Fruit fly (Drosophila melanogaster): ENCODE results near the gene CG13625.

Gene CG13625

dm6 chr3R:24564191-24564798, 20.7 kb downstream of the CG13625 start (continued):
- TF ChIP-seq Asciz (GFP tag; optimal IDR thresholded peaks at IDR 0.05) (no peak), croc (GFP tag; conservative IDR thresholded peaks at IDR 0.05) (no peak), cad (GFP tag; optimal IDR thresholded peaks at IDR 0.05) (no peak), CG13894 (tag; optimal IDR thresholded peaks at IDR 0.05) (peak; percentile 42), YL-1 (GFP tag; optimal IDR thresholded peaks at IDR 0.05) (no peak), ems (GFP tag; optimal IDR thresholded peaks at IDR 0.05) (no peak), CG13123 (GFP tag; optimal IDR thresholded peaks at IDR 0.05) (no peak), CG8281 (tag; optimal IDR thresholded peaks at IDR 0.05) (no peak), maf-S (GFP tag; optimal IDR thresholded peaks at IDR 0.05) (no peak), CG7372 (GFP tag; IDR thresholded peaks at IDR 0.05) (no peak), CG3995 (GFP tag; optimal IDR thresholded peaks at IDR 0.05) (no peak), CG7839 (tag; optimal IDR thresholded peaks at IDR 0.05) (no peak), jumu (GFP tag; optimal IDR thresholded peaks at IDR 0.05) (no peak), prd (optimal IDR thresholded peaks at IDR 0.05) (no peak), prd (GFP tag; IDR thresholded peaks at IDR 0.05) (no peak), dmrt11E (tag; optimal IDR thresholded peaks at IDR 0.05) (no peak), CG2129 (GFP tag; IDR thresholded peaks at IDR 0.05; ENCODE audit: partially characterized antibody) (no peak), exex (tag; optimal IDR thresholded peaks at IDR 0.05) (peak; percentile 82), Nf-YB (GFP tag; optimal IDR thresholded peaks at IDR 0.05) (no peak), CG7928 (GFP tag; optimal IDR thresholded peaks at IDR 0.05) (no peak), CG15479 (GFP tag; optimal IDR thresholded peaks at IDR 0.05) (no peak), Dbx (GFP tag; IDR thresholded peaks at IDR 0.05) (peak; percentile 27; the same call in 1 of the 3 replicates), bcd (GFP tag; optimal IDR thresholded peaks at IDR 0.05) (no peak), CG9932 (GFP tag; IDR thresholded peaks at IDR 0.05) (no peak), Aef1 (GFP tag; IDR thresholded peaks at IDR 0.05) (no peak), onecut (GFP tag; IDR thresholded peaks at IDR 0.05) (no peak), Rx (GFP tag; IDR thresholded peaks at IDR 0.05) (no peak), CG11093 (GFP tag; IDR thresholded peaks at IDR 0.05) (no peak), CG1529 (GFP tag; optimal IDR thresholded peaks at IDR 0.05) (no peak), CG15696 (tag; optimal IDR thresholded peaks at IDR 0.05) (no peak), jing (GFP tag; optimal IDR thresholded peaks at IDR 0.05) (no peak), pzg (GFP tag; optimal IDR thresholded peaks at IDR 0.05) (no peak), sens (GFP tag) (no peak), Doc3 (GFP tag; IDR thresholded peaks at IDR 0.05; ENCODE audit: partially characterized antibody) (no peak), CG10654 (GFP tag; optimal IDR thresholded peaks at IDR 0.05) (no peak), Six4 (GFP tag; optimal IDR thresholded peaks at IDR 0.05) (no peak), nau (GFP tag; optimal IDR thresholded peaks at IDR 0.05) (no peak), gsb (GFP tag; IDR thresholded peaks at IDR 0.05) (peak; percentile 10; the same call in 1 of the 2 replicates), CG9876 (GFP tag; optimal IDR thresholded peaks at IDR 0.05) (no peak), tio (GFP tag; optimal IDR thresholded peaks at IDR 0.05) (no peak), ind (GFP tag; optimal IDR thresholded peaks at IDR 0.05) (no peak), pum (GFP tag; optimal IDR thresholded peaks at IDR 0.05) (no peak), lab (GFP tag; optimal IDR thresholded peaks at IDR 0.05) (peak; percentile 28), trem (tag; optimal IDR thresholded peaks at IDR 0.05) (no peak), fd96Cb (tag; optimal IDR thresholded peaks at IDR 0.05) (no peak), Oaz (GFP tag; IDR thresholded peaks at IDR 0.05) (no peak), klu (GFP tag; IDR thresholded peaks at IDR 0.05) (no peak), CG31441 (GFP tag; IDR thresholded peaks at IDR 0.05) (no peak), Lpt (GFP tag; optimal IDR thresholded peaks at IDR 0.05) (no peak), Sry-δ (GFP tag; optimal IDR thresholded peaks at IDR 0.05) (no peak), ash1 (GFP tag; optimal IDR thresholded peaks at IDR 0.05) (no peak), CG4328 (GFP tag; optimal IDR thresholded peaks at IDR 0.05) (no peak)

Data from whole organism, embryonic.